Worm (Caenorhabditis elegans): ENCODE results near the gene srw-130.
"Not testable (repeated sequence)": the region's sequence is repeated elsewhere in the genome, so short reads cannot be mapped to it uniquely, and the experiment has no call there.

- TF ChIP-seq tbx-37 (GFP tag; conservative IDR thresholded peaks at IDR 0.05); scrt-1 (GFP tag; IDR thresholded peaks at IDR 0.05); ets-7 (tag; optimal IDR thresholded peaks at IDR 0.05); aly-1 (tag; optimal IDR thresholded peaks at IDR 0.05); flt-1 (GFP tag; IDR thresholded peaks at IDR 0.05): not testable (repeated sequence)
Observed at ce11 chrV:3572408-3572807, 23.7 kb upstream of the srw-130 start, which contains the start of gene F40C5.1.
